Worm (Caenorhabditis elegans) whole organism, L3 larva: ENCODE measurements around the gene sma-1.
A peak's percentile ranks its signal among the peaks of the same experiment; 100 is the strongest.

Experiments
- R02D3.7 ChIP-seq: fragments of 150-350 bp; optimal IDR thresholded peaks from 2 replicates; lab custom pipeline; 2014; ENCODE audit warnings: missing biosample characterization, missing genetic modification characterization
- ZK546.5 ChIP-seq: sonication (generic microtip); optimal IDR thresholded peaks from 2 replicates; lab custom pipeline; 2017; ENCODE audit warnings: missing biosample characterization, missing genetic modification characterization
- aly-2 ChIP-seq: fragments of 150-350 bp; optimal IDR thresholded peaks from 2 replicates; lab custom pipeline; 2014; ENCODE audit warnings: missing biosample characterization, missing genetic modification characterization
- ceh-28 ChIP-seq: fragments of 150-350 bp; optimal IDR thresholded peaks from 2 replicates; lab custom pipeline; 2014; ENCODE audit warnings: missing biosample characterization, missing genetic modification reagents, missing genetic modification characterization
- ceh-9 ChIP-seq: sonication (generic microtip); optimal IDR thresholded peaks from 2 replicates; lab custom pipeline; 2018; ENCODE audit warnings: missing biosample characterization, missing genetic modification characterization
- daf-12 ChIP-seq: fragments of 150-350 bp; optimal IDR thresholded peaks from 2 replicates; lab custom pipeline; 2014; ENCODE audit warnings: missing biosample characterization, missing genetic modification reagents, missing genetic modification characterization
- egl-27 ChIP-seq: sonication (generic microtip); optimal IDR thresholded peaks from 4 replicates; lab custom pipeline; 2017; ENCODE audit warnings: missing biosample characterization, missing genetic modification reagents, missing genetic modification characterization
- egl-5 ChIP-seq: fragments of 150-350 bp; optimal IDR thresholded peaks from 2 replicates; lab custom pipeline; 2017; ENCODE audit warnings: missing biosample characterization, missing genetic modification reagents, missing genetic modification characterization, inconsistent platforms
- elt-1 ChIP-seq: fragments of 150-350 bp; optimal IDR thresholded peaks from 2 replicates; lab custom pipeline; 2014; ENCODE audit warnings: missing biosample characterization, missing genetic modification characterization
- elt-2 ChIP-seq: sonication (generic microtip); optimal IDR thresholded peaks from 2 replicates; lab custom pipeline; 2016; ENCODE audit warnings: missing genetic modification reagents, mild to moderate bottlenecking, missing genetic modification characterization, missing compliant biosample characterization
- elt-3 ChIP-seq, 3 experiments: fragments of 150-350 bp in 1 of 3; sonication (generic microtip) in 2 of 3; optimal IDR thresholded peaks; 2 replicates in 2 of 3; 4 replicates in 1 of 3; lab custom pipeline; 2014 to 2017; ENCODE audit warnings: missing biosample characterization in 3 of 3, missing genetic modification characterization in 3 of 3
- eor-1 ChIP-seq, 2 experiments: fragments of 150-350 bp; optimal IDR thresholded peaks; 2 replicates each; lab custom pipeline; 2014 to 2018; ENCODE audit warnings: missing biosample characterization in 2 of 2, missing genetic modification characterization in 2 of 2
- fkh-2 ChIP-seq: fragments of 150-350 bp; optimal IDR thresholded peaks from 2 replicates; lab custom pipeline; 2014; ENCODE audit warnings: missing biosample characterization, missing genetic modification reagents, missing genetic modification characterization
- fos-1 ChIP-seq: fragments of 150-350 bp; optimal IDR thresholded peaks from 2 replicates; lab custom pipeline; 2014; ENCODE audit warnings: missing biosample characterization, missing genetic modification characterization
- hmg-11 ChIP-seq: sonication (generic microtip); optimal IDR thresholded peaks from 2 replicates; lab custom pipeline; 2016; ENCODE audit warnings: missing genetic modification characterization, missing compliant biosample characterization
- lin-15B ChIP-seq: fragments of 150-350 bp; optimal IDR thresholded peaks from 2 replicates; lab custom pipeline; 2014; ENCODE audit warnings: missing biosample characterization, missing genetic modification characterization
- mdl-1 ChIP-seq: fragments of 150-350 bp; optimal IDR thresholded peaks from 2 replicates; lab custom pipeline; 2014; ENCODE audit warnings: missing biosample characterization, missing genetic modification characterization
- mml-1 ChIP-seq: fragments of 150-350 bp; sonication (generic microtip); optimal IDR thresholded peaks from 3 replicates; lab custom pipeline; 2014; ENCODE audit warnings: missing biosample characterization, missing genetic modification characterization
- nfya-1 ChIP-seq: sonication (generic microtip); optimal IDR thresholded peaks from 2 replicates; lab custom pipeline; 2017; ENCODE audit warnings: missing genetic modification characterization, mild to moderate bottlenecking, missing compliant biosample characterization, antibody characterized with exemption, moderate library complexity; ENCODE audit not compliant: insufficient read depth
- nhr-11 ChIP-seq: fragments of 150-350 bp; optimal IDR thresholded peaks from 2 replicates; lab custom pipeline; 2014; ENCODE audit warnings: missing biosample characterization, missing genetic modification characterization
- nhr-23 ChIP-seq: fragments of 150-350 bp; optimal IDR thresholded peaks from 2 replicates; lab custom pipeline; 2014; ENCODE audit warnings: missing biosample characterization, missing genetic modification reagents, missing genetic modification characterization
- nhr-237 ChIP-seq: fragments of 150-350 bp; optimal IDR thresholded peaks from 2 replicates; lab custom pipeline; 2014; ENCODE audit warnings: missing biosample characterization, missing genetic modification characterization
- nhr-25 ChIP-seq: sonication (generic microtip); optimal IDR thresholded peaks from 2 replicates; lab custom pipeline; 2017; ENCODE audit warnings: missing biosample characterization, missing genetic modification characterization
- nhr-28 ChIP-seq: fragments of 150-350 bp; optimal IDR thresholded peaks from 2 replicates; lab custom pipeline; 2014; ENCODE audit warnings: missing biosample characterization, missing genetic modification characterization
- nhr-43 ChIP-seq: sonication (generic microtip); optimal IDR thresholded peaks from 2 replicates; lab custom pipeline; 2016; ENCODE audit warnings: mild to moderate bottlenecking, missing genetic modification characterization, missing compliant biosample characterization; ENCODE audit not compliant: poor library complexity, severe bottlenecking
- nhr-67 ChIP-seq: fragments of 150-350 bp; optimal IDR thresholded peaks from 2 replicates; lab custom pipeline; 2014; ENCODE audit warnings: missing biosample characterization, missing genetic modification characterization
- nhr-76 ChIP-seq: fragments of 150-350 bp; sonication (generic microtip); optimal IDR thresholded peaks from 5 replicates; lab custom pipeline; 2014; ENCODE audit warnings: missing biosample characterization, missing genetic modification characterization
- nhr-77 ChIP-seq: fragments of 150-350 bp; optimal IDR thresholded peaks from 2 replicates; lab custom pipeline; 2014; ENCODE audit warnings: missing biosample characterization, missing genetic modification characterization
- pha-4 ChIP-seq: fragments of 150-350 bp; optimal IDR thresholded peaks from 2 replicates; lab custom pipeline; 2014; ENCODE audit warnings: missing biosample characterization, missing genetic modification reagents, missing genetic modification characterization
- pqm-1 ChIP-seq: fragments of 150-350 bp; optimal IDR thresholded peaks from 2 replicates; lab custom pipeline; 2017; ENCODE audit warnings: missing biosample characterization, missing genetic modification characterization, inconsistent platforms
- sea-2 ChIP-seq: fragments of 150-350 bp; sonication (generic microtip); optimal IDR thresholded peaks from 4 replicates; lab custom pipeline; 2014; ENCODE audit warnings: missing biosample characterization, missing genetic modification reagents, missing genetic modification characterization
- skn-1 ChIP-seq: fragments of 150-350 bp; optimal IDR thresholded peaks from 2 replicates; lab custom pipeline; 2014; ENCODE audit warnings: missing biosample characterization, missing genetic modification characterization
- snpc-4 ChIP-seq: fragments of 150-350 bp; optimal IDR thresholded peaks from 2 replicates; lab custom pipeline; 2014; ENCODE audit warnings: missing biosample characterization, missing genetic modification characterization
- tbx-2 ChIP-seq: sonication (generic microtip); optimal IDR thresholded peaks from 2 replicates; lab custom pipeline; 2016; ENCODE audit warnings: mild to moderate bottlenecking, missing genetic modification characterization, missing compliant biosample characterization
- unc-39 ChIP-seq: sonication (generic microtip); optimal IDR thresholded peaks from 4 replicates; lab custom pipeline; 2017; ENCODE audit warnings: missing biosample characterization, missing genetic modification characterization
- unc-62 ChIP-seq: fragments of 150-350 bp; sonication (generic microtip); optimal IDR thresholded peaks from 4 replicates; lab custom pipeline; 2014; ENCODE audit warnings: missing biosample characterization, missing genetic modification reagents, missing genetic modification characterization
- zag-1 ChIP-seq: fragments of 150-350 bp; optimal IDR thresholded peaks from 2 replicates; lab custom pipeline; 2014; ENCODE audit warnings: missing biosample characterization, missing genetic modification characterization
- ztf-4 ChIP-seq: fragments of 150-350 bp; optimal IDR thresholded peaks from 2 replicates; lab custom pipeline; 2014; ENCODE audit warnings: missing biosample characterization, missing genetic modification characterization

sma-1 gene

DNA sequence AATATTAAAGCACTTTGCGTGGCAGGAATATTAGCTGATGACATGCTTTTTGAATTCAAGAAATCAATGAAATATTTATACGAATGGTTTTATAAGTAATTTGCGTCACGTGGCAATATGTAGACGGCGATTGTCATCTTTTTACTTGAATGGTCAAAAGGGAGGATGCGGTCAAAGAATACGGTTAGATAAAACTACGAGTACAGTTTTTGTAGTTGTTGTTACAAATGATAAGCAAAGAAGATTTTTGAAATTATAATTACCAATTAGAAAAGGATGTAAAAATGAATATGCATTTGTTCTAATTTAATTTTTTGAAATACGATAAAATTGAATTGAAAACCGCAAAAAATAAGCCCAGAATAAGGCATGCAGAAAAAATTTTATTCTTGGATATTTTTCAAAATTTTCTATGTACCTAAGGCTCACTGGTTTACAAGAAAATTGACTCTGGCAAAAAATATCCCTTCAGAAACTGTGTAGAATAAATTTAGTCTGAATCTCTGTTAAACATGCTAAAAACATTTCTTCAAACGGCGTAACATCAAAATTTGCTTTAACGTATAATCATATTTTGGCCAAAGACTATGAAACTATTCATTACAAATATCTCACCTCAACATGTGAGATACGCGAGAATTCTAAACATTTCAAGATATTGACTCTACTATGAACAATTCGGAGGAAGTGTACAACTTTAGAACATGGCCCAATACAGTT is 7.9 kb upstream of the sma-1 start, which contains the start of the genes sodh-2 and srx-76:
sodh-2 (minus strand) TSS at position 101 of the 720 bp plus-strand sequence.
srx-76 (plus strand) TSS at position 670 of the 720 bp plus-strand sequence.
- TF ChIP-seq tbx-2 (tag; lab: Kevin White, UChicago) (no peak), unc-39 (tag; lab: Kevin White, UChicago) (no peak), ceh-28 (tag; lab: Kevin White, UChicago) (no peak), egl-5 (tag; lab: Kevin White, UChicago) (no peak), snpc-4 (tag; lab: Kevin White, UChicago) (no peak), R02D3.7 (no peak), zag-1 (no peak)

DNA sequence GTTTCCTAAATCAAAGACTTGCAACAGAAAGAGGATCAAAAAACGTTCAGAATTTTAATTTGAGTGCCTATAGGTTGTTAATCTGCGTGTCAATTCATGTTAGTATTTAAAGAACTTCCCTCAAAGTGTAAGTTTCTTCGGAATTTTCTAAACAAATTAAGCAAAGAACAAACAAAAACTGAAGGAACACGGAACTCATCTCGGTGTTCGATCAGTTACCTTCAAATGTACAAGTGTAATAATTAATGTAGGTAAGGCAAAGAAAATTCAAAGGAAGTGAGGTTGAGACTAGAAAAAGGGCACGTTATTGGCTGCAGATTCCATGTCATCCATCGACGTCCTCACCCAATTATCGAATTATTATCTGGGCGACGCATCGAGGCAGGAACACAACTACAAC is 5.3 kb upstream of the sma-1 start, which contains the start of gene K12G11.6:
K12G11.6 (plus strand) TSS at position 357 of the 400 bp plus-strand sequence.
- TF ChIP-seq unc-62 (GFP tag; lab: Kevin White, UChicago) (no peak), ztf-4 (tag; lab: Kevin White, UChicago) (no peak), elt-1 (tag; lab: Kevin White, UChicago) (no peak), nhr-23 (no peak), sea-2 (GFP tag; lab: Kevin White, UChicago) (no peak), nhr-67 (no peak), ZK546.5 (no peak), pqm-1 (tag; lab: Kevin White, UChicago) (no peak)

ce11 chrV:11896322-11896898 is 2.8 kb upstream of the sma-1 start:
- TF ChIP-seq elt-3 (tag; optimal IDR thresholded peaks at IDR 0.05; lab: Kevin White, UChicago) (no peak), pqm-1 (tag; lab: Kevin White, UChicago) (peak; percentile 24), ceh-9 (tag; lab: Kevin White, UChicago) (no peak), pha-4 (tag; lab: Kevin White, UChicago) (peak; percentile 57), nfya-1 (tag; lab: Kevin White, UChicago) (no peak), nhr-43 (tag; lab: Kevin White, UChicago) (no peak), unc-62 (GFP tag; lab: Kevin White, UChicago) (no peak), aly-2 (no peak), zag-1 (no peak), daf-12 (tag; lab: Kevin White, UChicago) (no peak), mml-1 (tag; lab: Kevin White, UChicago) (no peak), nhr-237 (tag; lab: Kevin White, UChicago) (no peak), eor-1 (tag; optimal IDR thresholded peaks at IDR 0.05; lab: Kevin White, UChicago) (no peak), egl-5 (tag; lab: Kevin White, UChicago) (no peak), lin-15B (tag; lab: Kevin White, UChicago) (peak; percentile 38), fkh-2 (tag; lab: Kevin White, UChicago) (no peak), egl-27 (no peak), fos-1 (tag; lab: Kevin White, UChicago) (no peak), nhr-77 (tag; lab: Kevin White, UChicago) (no peak), nhr-23 (peak; percentile 36), mdl-1 (no peak), nhr-76 (tag; lab: Kevin White, UChicago) (no peak), skn-1 (tag; lab: Kevin White, UChicago) (no peak), nhr-25 (peak; percentile 84), nhr-67 (no peak), nhr-11 (tag; lab: Kevin White, UChicago) (no peak), nhr-28 (no peak), unc-39 (tag; lab: Kevin White, UChicago) (no peak), snpc-4 (tag; lab: Kevin White, UChicago) (no peak), hmg-11 (peak; percentile 9), sea-2 (GFP tag; lab: Kevin White, UChicago) (no peak), elt-2 (peak; percentile 60), ZK546.5 (no peak)
